Worm (Caenorhabditis elegans) whole organism, young adult: ENCODE data around the gene Y42H9AR.4.

Experiments used
- F52B5.7 ChIP-seq: sonication (generic microtip); optimal IDR thresholded peaks from 2 replicates; lab custom pipeline; 2016; ENCODE audit warnings: mild to moderate bottlenecking, missing genetic modification characterization, missing compliant biosample characterization
- ama-1 ChIP-seq, 3 experiments: fragments of 150-350 bp in 1 of 3; sonication (generic microtip) in 2 of 3; optimal IDR thresholded peaks; 2 replicates each; lab custom pipeline; 2014 to 2018; ENCODE audit warnings: missing biosample characterization in 2 of 3, missing genetic modification characterization in 2 of 3, missing genetic modification reagents in 2 of 3
- ceh-27 ChIP-seq: fragments of 200-800 bp; sonication (Bioruptor generic); optimal IDR thresholded peaks from 2 replicates; lab custom pipeline; 2018; ENCODE audit warnings: mild to moderate bottlenecking, missing genetic modification characterization, moderate library complexity, missing compliant biosample characterization
- die-1 ChIP-seq: sonication (generic microtip); optimal IDR thresholded peaks from 2 replicates; lab custom pipeline; 2016; ENCODE audit warnings: missing genotype, mild to moderate bottlenecking, missing genetic modification characterization, missing compliant biosample characterization
- ets-4 ChIP-seq: fragments of 200-800 bp; sonication (Bioruptor generic); optimal IDR thresholded peaks from 2 replicates; lab custom pipeline; 2018; ENCODE audit warnings: mild to moderate bottlenecking, missing genetic modification characterization, missing compliant biosample characterization
- hlh-12 ChIP-seq: sonication (generic microtip); optimal IDR thresholded peaks from 2 replicates; lab custom pipeline; 2016; ENCODE audit warnings: missing genetic modification characterization, missing compliant biosample characterization
- let-526 ChIP-seq: fragments of 200-800 bp; sonication (Bioruptor generic); IDR thresholded peaks from 2 replicates; pipeline ENCODE4 v1.3.6; 2022; ENCODE audit warnings: missing genetic modification reagents, missing genetic modification characterization, missing compliant biosample characterization
- lsy-27 ChIP-seq: sonication (generic microtip); optimal IDR thresholded peaks from 2 replicates; lab custom pipeline; 2017; ENCODE audit warnings: missing genetic modification characterization, mild to moderate bottlenecking, missing compliant biosample characterization, antibody characterized with exemption, missing genotype, borderline replicate concordance; ENCODE audit not compliant: insufficient read depth
- nhr-179 ChIP-seq: sonication (generic microtip); optimal IDR thresholded peaks from 2 replicates; lab custom pipeline; 2016; ENCODE audit warnings: mild to moderate bottlenecking, missing genetic modification characterization, missing compliant biosample characterization
- sptf-2 ChIP-seq: fragments of 200-800 bp; sonication (Bioruptor generic); optimal IDR thresholded peaks from 2 replicates; lab custom pipeline; 2018; ENCODE audit warnings: mild to moderate bottlenecking, missing genetic modification characterization, missing compliant biosample characterization
- tbp1 ChIP-seq: fragments of 200-800 bp; sonication (Bioruptor generic); optimal IDR thresholded peaks from 2 replicates; lab custom pipeline; 2018; ENCODE audit warnings: mild to moderate bottlenecking, missing genetic modification characterization, missing compliant biosample characterization
- unc-62 ChIP-seq: fragments of 150-350 bp; optimal IDR thresholded peaks from 2 replicates; lab custom pipeline; 2014; ENCODE audit warnings: missing biosample characterization, missing genetic modification reagents, missing genetic modification characterization

- TF ChIP-seq nhr-179 (tag; lab: Kevin White, UChicago) = no peak
- no peak for TF ChIP-seq let-526 (GFP tag; lab: Robert Waterston, UW)
- TF ChIP-seq die-1 (tag; lab: Kevin White, UChicago) = no peak
- no peak for TF ChIP-seq ama-1 (optimal IDR thresholded peaks at IDR 0.05; lab: Kevin White, UChicago)
- no peak for TF ChIP-seq ama-1 (GFP tag; optimal IDR thresholded peaks at IDR 0.05; lab: Kevin White, UChicago)
- no peak for TF ChIP-seq hlh-12 (tag; lab: Kevin White, UChicago)
- TF ChIP-seq unc-62 (GFP tag; lab: Kevin White, UChicago) = no peak
- TF ChIP-seq sptf-2 (GFP tag; lab: Kevin White, UChicago) = no peak
- no peak for TF ChIP-seq tbp1 (GFP tag; lab: Kevin White, UChicago)
- no peak for TF ChIP-seq ceh-27 (GFP tag; lab: Kevin White, UChicago)
- no peak for TF ChIP-seq lsy-27 (tag; lab: Kevin White, UChicago)
- TF ChIP-seq ets-4 (GFP tag; lab: Kevin White, UChicago) = no peak
- TF ChIP-seq F52B5.7 (tag; lab: Kevin White, UChicago) = no peak
These were observed 30.9 kb upstream of the Y42H9AR.4 start, which contains the start of gene pmk-2 for ce11 chrIV:8142735-8143550.
